Worm (Caenorhabditis elegans) whole organism, L4 larva: ENCODE data around the gene C33D3.5.
A peak's percentile ranks its signal among the peaks of the same experiment; 100 is the strongest.

Source experiments
- F10B5.3 ChIP-seq: sonication (generic microtip); optimal IDR thresholded peaks from 2 replicates; lab custom pipeline; 2016; ENCODE audit warnings: mild to moderate bottlenecking, missing genetic modification characterization, missing compliant biosample characterization
- F37D6.2 ChIP-seq: sonication (generic microtip); optimal IDR thresholded peaks from 2 replicates; lab custom pipeline; 2016; ENCODE audit warnings: mild to moderate bottlenecking, missing genetic modification characterization, missing compliant biosample characterization
- R02D3.7 ChIP-seq: fragments of 150-350 bp; sonication (generic microtip); optimal IDR thresholded peaks from 3 replicates; lab custom pipeline; 2014; ENCODE audit warnings: missing biosample characterization, missing genetic modification characterization
- T20F7.1 ChIP-seq: fragments of 200-800 bp; sonication (Bioruptor generic); optimal IDR thresholded peaks from 2 replicates; lab custom pipeline; 2018; ENCODE audit warnings: mild to moderate bottlenecking, missing genetic modification characterization, missing compliant biosample characterization
- Y5F2A.4 ChIP-seq: fragments of 200-800 bp; sonication (Bioruptor generic); optimal IDR thresholded peaks from 2 replicates; lab custom pipeline; 2018; ENCODE audit warnings: mild to moderate bottlenecking, missing genetic modification characterization, missing compliant biosample characterization
- aha-1 ChIP-seq: fragments of 150-350 bp; peaks from one replicate; lab custom pipeline; 2014; ENCODE audit warnings: missing biosample characterization, missing genetic modification characterization
- aly-2 ChIP-seq: sonication (generic microtip); optimal IDR thresholded peaks from 2 replicates; lab custom pipeline; 2018; ENCODE audit warnings: missing biosample characterization, missing genetic modification characterization
- attf-4 ChIP-seq: sonication (generic microtip); optimal IDR thresholded peaks from 3 replicates; lab custom pipeline; 2017; ENCODE audit warnings: missing biosample characterization, missing genetic modification characterization
- ceh-20 ChIP-seq: fragments of 200-800 bp; sonication (Bioruptor generic); IDR thresholded peaks from 2 replicates; pipeline ENCODE4 v1.3.6; 2022; ENCODE audit warnings: missing genetic modification reagents, missing genetic modification characterization, missing compliant biosample characterization
- ceh-82 ChIP-seq: sonication (generic microtip); optimal IDR thresholded peaks from 2 replicates; lab custom pipeline; 2017; ENCODE audit warnings: missing biosample characterization, missing genetic modification characterization
- daf-16 ChIP-seq, 3 experiments: sonication (generic microtip); optimal IDR thresholded peaks; 2 replicates each; lab custom pipeline; 2016 to 2017; ENCODE audit warnings: missing genetic modification characterization in 3 of 3, missing genetic modification reagents in 3 of 3, mild to moderate bottlenecking in 2 of 3, missing compliant biosample characterization in 2 of 3, missing biosample characterization in 1 of 3, moderate library complexity in 1 of 3
- dmd-9 ChIP-seq: fragments of 200-800 bp; sonication (Bioruptor generic); IDR thresholded peaks from 2 replicates; pipeline ENCODE4 v1.3.6; 2022; ENCODE audit warnings: missing genetic modification reagents, missing genetic modification characterization, missing compliant biosample characterization
- dve-1 ChIP-seq: sonication (generic microtip); optimal IDR thresholded peaks from 2 replicates; lab custom pipeline; 2017; ENCODE audit warnings: antibody characterized with exemption, mild to moderate bottlenecking, missing genetic modification characterization, missing compliant biosample characterization; ENCODE audit not compliant: insufficient read depth
- egl-27 ChIP-seq: sonication (generic microtip); optimal IDR thresholded peaks from 3 replicates; lab custom pipeline; 2017; ENCODE audit warnings: missing biosample characterization, missing genetic modification reagents, missing genetic modification characterization
- hlh-11 ChIP-seq: fragments of 200-800 bp; sonication (Bioruptor generic); optimal IDR thresholded peaks from 2 replicates; lab custom pipeline; 2018; ENCODE audit warnings: mild to moderate bottlenecking, missing genetic modification characterization, missing compliant biosample characterization
- jun-1 ChIP-seq: fragments of 150-350 bp; optimal IDR thresholded peaks from 2 replicates; lab custom pipeline; 2014; ENCODE audit warnings: missing biosample characterization, missing genetic modification reagents, missing genetic modification characterization
- lin-13 ChIP-seq: fragments of 150-350 bp; optimal IDR thresholded peaks from 2 replicates; lab custom pipeline; 2014; ENCODE audit warnings: missing biosample characterization, missing genetic modification reagents, missing genetic modification characterization
- lin-15B ChIP-seq: fragments of 150-350 bp; sonication (generic microtip); optimal IDR thresholded peaks from 3 replicates; lab custom pipeline; 2014; ENCODE audit warnings: missing biosample characterization, missing genetic modification characterization
- lin-38 ChIP-seq: fragments of 200-800 bp; sonication (Bioruptor generic); IDR thresholded peaks from 2 replicates; pipeline ENCODE4 v1.3.6; 2022; ENCODE audit warnings: missing genetic modification reagents, missing genetic modification characterization, missing compliant biosample characterization
- lsy-2 ChIP-seq, 2 experiments: fragments of 150-350 bp in 1 of 2; sonication (generic microtip) in 1 of 2; optimal IDR thresholded peaks; 2 replicates each; lab custom pipeline; 2014 to 2017; ENCODE audit warnings: missing biosample characterization in 2 of 2, missing genetic modification characterization in 2 of 2
- madf-5 ChIP-seq, 2 experiments: fragments of 200-800 bp; sonication (Bioruptor generic); IDR thresholded peaks; 2 replicates each; pipeline ENCODE4 v1.3.6; 2022; ENCODE audit warnings: missing compliant biosample characterization in 2 of 2, missing genetic modification characterization in 2 of 2
- mdl-1 ChIP-seq, 2 experiments: fragments of 150-350 bp in 1 of 2; sonication (generic microtip) in 1 of 2; optimal IDR thresholded peaks; 2 replicates each; lab custom pipeline; 2014 to 2017; ENCODE audit warnings: missing biosample characterization in 2 of 2, missing genetic modification characterization in 2 of 2
- mep-1 ChIP-seq: fragments of 150-350 bp; sonication (generic microtip); optimal IDR thresholded peaks from 3 replicates; lab custom pipeline; 2014; ENCODE audit warnings: missing biosample characterization, missing genetic modification characterization
- mxl-2 ChIP-seq: fragments of 200-800 bp; sonication (Bioruptor generic); conservative IDR thresholded peaks from 2 replicates; pipeline ENCODE4 v1.3.6; 2022; ENCODE audit warnings: missing genetic modification reagents, missing genetic modification characterization, missing compliant biosample characterization
- nhr-102 ChIP-seq: sonication (generic microtip); optimal IDR thresholded peaks from 2 replicates; lab custom pipeline; 2016; ENCODE audit warnings: mild to moderate bottlenecking, missing genetic modification characterization, moderate library complexity, missing compliant biosample characterization
- nhr-11 ChIP-seq: fragments of 150-350 bp; optimal IDR thresholded peaks from 2 replicates; lab custom pipeline; 2014; ENCODE audit warnings: missing biosample characterization, missing genetic modification characterization
- nhr-111 ChIP-seq: fragments of 200-800 bp; sonication (Bioruptor generic); optimal IDR thresholded peaks from 2 replicates; lab custom pipeline; 2018; ENCODE audit warnings: mild to moderate bottlenecking, missing genetic modification characterization, missing compliant biosample characterization
- nhr-6 ChIP-seq: fragments of 150-350 bp; optimal IDR thresholded peaks from 2 replicates; lab custom pipeline; 2014; ENCODE audit warnings: missing biosample characterization, missing genetic modification characterization
- nhr-76 ChIP-seq: fragments of 150-350 bp; optimal IDR thresholded peaks from 2 replicates; lab custom pipeline; 2014; ENCODE audit warnings: missing biosample characterization, missing genetic modification characterization
- pqm-1 ChIP-seq: sonication (generic microtip); optimal IDR thresholded peaks from 2 replicates; lab custom pipeline; 2017; ENCODE audit warnings: missing biosample characterization, missing genetic modification characterization
- rbr-2 ChIP-seq: sonication (generic microtip); optimal IDR thresholded peaks from 2 replicates; lab custom pipeline; 2016; ENCODE audit warnings: missing genotype, missing genetic modification characterization, missing compliant biosample characterization
- saeg-2 ChIP-seq: fragments of 200-800 bp; sonication (Bioruptor generic); IDR thresholded peaks from 2 replicates; pipeline ENCODE4 v1.3.6; 2022; ENCODE audit warnings: missing genetic modification reagents, missing genetic modification characterization, missing compliant biosample characterization
- sdz-12 ChIP-seq: fragments of 200-800 bp; sonication (Bioruptor generic); optimal IDR thresholded peaks from 2 replicates; lab custom pipeline; 2018; ENCODE audit warnings: mild to moderate bottlenecking, missing genetic modification characterization, missing compliant biosample characterization
- set-16 ChIP-seq: fragments of 200-800 bp; sonication (Bioruptor generic); IDR thresholded peaks from 2 replicates; pipeline ENCODE4 v1.3.6; 2022; ENCODE audit warnings: missing genetic modification reagents, missing genetic modification characterization, missing compliant biosample characterization
- snpc-4 ChIP-seq: fragments of 150-350 bp; optimal IDR thresholded peaks from 2 replicates; lab custom pipeline; 2014; ENCODE audit warnings: missing biosample characterization, missing genetic modification characterization
- unc-39 ChIP-seq: sonication (generic microtip); optimal IDR thresholded peaks from 2 replicates; lab custom pipeline; 2017; ENCODE audit warnings: missing biosample characterization, missing genetic modification characterization
- unc-62 ChIP-seq, 3 experiments: fragments of 150-350 bp in 1 of 3; sonication (generic microtip); optimal IDR thresholded peaks in 2 of 3; peaks in 1 of 3; 1 replicate in 1 of 3; 2 replicates in 2 of 3; lab custom pipeline; 2014 to 2017; ENCODE audit warnings: missing biosample characterization in 3 of 3, missing genetic modification characterization in 3 of 3, missing genetic modification reagents in 3 of 3, missing genotype in 1 of 3
- vab-7 ChIP-seq: fragments of 200-800 bp; sonication (Bioruptor generic); IDR thresholded peaks from 2 replicates; pipeline ENCODE4 v1.3.6; 2022; ENCODE audit warnings: missing genetic modification reagents, missing genetic modification characterization, missing compliant biosample characterization
- zfp-3 ChIP-seq: fragments of 200-800 bp; sonication (Bioruptor generic); conservative IDR thresholded peaks from 2 replicates; pipeline ENCODE4 v1.3.6; 2022; ENCODE audit warnings: missing genetic modification reagents, missing genetic modification characterization, missing compliant biosample characterization

The C33D3.5 gene

ce11 chrX:10446982-10447381, 44.2 kb upstream of the C33D3.5 start, which contains the start of gene C39B10.5:
C39B10.5 (plus strand) TSS chrX:10447343.
- TF ChIP-seq saeg-2 (GFP tag; lab: Robert Waterston, UW): no peak

- TF ChIP-seq mep-1 (tag; lab: Kevin White, UChicago): no peak
- TF ChIP-seq T20F7.1 (GFP tag; lab: Kevin White, UChicago): no peak
- TF ChIP-seq lin-13: no peak
- no peak for TF ChIP-seq madf-5 (GFP tag; IDR thresholded peaks at IDR 0.05; lab: Robert Waterston, UW)
- no peak for TF ChIP-seq snpc-4 (tag; lab: Kevin White, UChicago)
- no peak for TF ChIP-seq rbr-2 (tag; lab: Kevin White, UChicago)
- TF ChIP-seq zfp-3 (GFP tag; lab: Robert Waterston, UW): no peak
- no peak for TF ChIP-seq egl-27 (tag; lab: Kevin White, UChicago)
- TF ChIP-seq sdz-12 (GFP tag; lab: Kevin White, UChicago): no peak
- TF ChIP-seq lsy-2 (tag; optimal IDR thresholded peaks at IDR 0.05; lab: Kevin White, UChicago): no peak
- TF ChIP-seq nhr-76 (tag; lab: Kevin White, UChicago): no peak
- TF ChIP-seq F37D6.2 (tag; lab: Kevin White, UChicago): no peak
- TF ChIP-seq, all 104 proteins: peak for 0
Observed at ce11 chrX:10453960-10454359, 37.2 kb upstream of the C33D3.5 start, which contains the start of gene lgc-41. lgc-41 (plus strand) TSS chrX:10454260.

ce11 chrX:10462391-10462790, 28.8 kb upstream of the C33D3.5 start:
- TF ChIP-seq saeg-2 (GFP tag; lab: Robert Waterston, UW): no peak
- TF ChIP-seq ceh-82: no peak
- TF ChIP-seq nhr-6 (tag; lab: Kevin White, UChicago): no peak
- TF ChIP-seq unc-62 (GFP tag; optimal IDR thresholded peaks at IDR 0.05 in 1 of 2; lab: Kevin White, UChicago): peak in 1 of 2 experiments; percentile 10
- no peak for TF ChIP-seq unc-62 (tag; optimal IDR thresholded peaks at IDR 0.05; lab: Kevin White, UChicago)
- TF ChIP-seq lin-15B (tag; lab: Kevin White, UChicago): no peak
- TF ChIP-seq hlh-11: no peak
- no peak for TF ChIP-seq nhr-11 (tag; lab: Kevin White, UChicago)

ce11 chrX:10463542-10463941, 27.6 kb upstream of the C33D3.5 start, which contains the start of gene C39B10.1:
C39B10.1 (minus strand) TSS chrX:10463642.
- TF ChIP-seq set-16 (GFP tag; lab: Robert Waterston, UW) (no peak), F10B5.3 (tag; lab: Kevin White, UChicago) (no peak), unc-62 (GFP tag; optimal IDR thresholded peaks at IDR 0.05 in 1 of 2; lab: Kevin White, UChicago) (peak in 1 of 2 experiments; percentile 60), unc-62 (tag; optimal IDR thresholded peaks at IDR 0.05; lab: Kevin White, UChicago) (no peak), pqm-1 (no peak), mdl-1 (tag; optimal IDR thresholded peaks at IDR 0.05; lab: Kevin White, UChicago) (no peak)

ce11 chrX:10474998-10475577, 16.1 kb upstream of the C33D3.5 start, which contains the start of gene elt-4:
elt-4 (plus strand) TSS chrX:10475527.
- TF ChIP-seq dve-1 (peak; percentile 55), daf-16 (GFP tag; optimal IDR thresholded peaks at IDR 0.05; lab: Kevin White, UChicago) (peak in 1 of 2 experiments; percentile 3), daf-16 (tag; optimal IDR thresholded peaks at IDR 0.05; lab: Kevin White, UChicago) (peak; percentile 49), T20F7.1 (GFP tag; lab: Kevin White, UChicago) (no peak), attf-4 (tag; lab: Kevin White, UChicago) (no peak), zfp-3 (GFP tag; lab: Robert Waterston, UW) (no peak), madf-5 (GFP tag; IDR thresholded peaks at IDR 0.05; lab: Robert Waterston, UW) (no peak), nhr-102 (tag; lab: Kevin White, UChicago) (no peak), mdl-1 (tag; optimal IDR thresholded peaks at IDR 0.05; lab: Kevin White, UChicago) (no peak), nhr-111 (GFP tag; lab: Kevin White, UChicago) (no peak), ceh-20 (GFP tag; lab: Robert Waterston, UW) (no peak), mxl-2 (no peak), Y5F2A.4 (GFP tag; lab: Kevin White, UChicago) (no peak), F37D6.2 (tag; lab: Kevin White, UChicago) (no peak), vab-7 (GFP tag; lab: Robert Waterston, UW) (no peak), dmd-9 (GFP tag; lab: Robert Waterston, UW) (no peak), pqm-1 (peak; percentile 78), sdz-12 (GFP tag; lab: Kevin White, UChicago) (no peak), nhr-11 (tag; lab: Kevin White, UChicago) (no peak), aly-2 (tag; lab: Kevin White, UChicago) (no peak), unc-39 (tag; lab: Kevin White, UChicago) (no peak), lin-38 (GFP tag; lab: Robert Waterston, UW) (no peak), jun-1 (tag; lab: Kevin White, UChicago) (no peak), aha-1 (tag; lab: Kevin White, UChicago) (no peak), R02D3.7 (no peak)
